Worm (Caenorhabditis elegans) whole organism, mixed stage, embryonic: ENCODE results near the gene dnj-25.
A peak's percentile ranks its signal among the peaks of the same experiment; 100 is the strongest.

Source experiments
- M03D4.4 ChIP-seq: sonication (generic microtip); optimal IDR thresholded peaks from 2 replicates; lab custom pipeline; 2017; ENCODE audit warnings: mild to moderate bottlenecking, missing genetic modification characterization, missing compliant biosample characterization
- bed-3 ChIP-seq: fragments of 200-800 bp; sonication (Bioruptor generic); optimal IDR thresholded peaks from 3 replicates; lab custom pipeline; 2018; ENCODE audit warnings: mild to moderate bottlenecking, missing genetic modification characterization, moderate library complexity, missing compliant biosample characterization
- blmp-1 ChIP-seq: fragments of 150-350 bp; optimal IDR thresholded peaks from 2 replicates; lab custom pipeline; 2014; ENCODE audit warnings: missing biosample characterization, missing genetic modification characterization
- ceh-39 ChIP-seq: fragments of 150-350 bp; optimal IDR thresholded peaks from 2 replicates; lab custom pipeline; 2014; ENCODE audit warnings: missing biosample characterization, missing genetic modification characterization
- ceh-43 ChIP-seq: fragments of 200-800 bp; sonication (Bioruptor generic); optimal IDR thresholded peaks from 2 replicates; lab custom pipeline; 2018; ENCODE audit warnings: mild to moderate bottlenecking, missing genetic modification characterization, moderate library complexity, missing compliant biosample characterization
- ceh-83 ChIP-seq: fragments of 200-800 bp; sonication (Bioruptor generic); optimal IDR thresholded peaks from 2 replicates; lab custom pipeline; 2018; ENCODE audit warnings: mild to moderate bottlenecking, missing genetic modification characterization, missing compliant biosample characterization
- ces-1 ChIP-seq: fragments of 150-350 bp; optimal IDR thresholded peaks from 2 replicates; lab custom pipeline; 2014; ENCODE audit warnings: missing biosample characterization, missing genetic modification reagents, missing genetic modification characterization
- cnd-1 ChIP-seq: fragments of 200-800 bp; sonication (Bioruptor generic); optimal IDR thresholded peaks from 2 replicates; lab custom pipeline; 2018; ENCODE audit warnings: mild to moderate bottlenecking, missing genetic modification characterization, missing compliant biosample characterization
- drap-1 ChIP-seq: fragments of 200-800 bp; sonication (Bioruptor generic); optimal IDR thresholded peaks from 3 replicates; lab custom pipeline; 2018; ENCODE audit warnings: mild to moderate bottlenecking, missing genetic modification characterization, missing compliant biosample characterization
- elt-1 ChIP-seq: sonication (generic microtip); optimal IDR thresholded peaks from 2 replicates; lab custom pipeline; 2017; ENCODE audit warnings: missing genetic modification characterization, mild to moderate bottlenecking, missing compliant biosample characterization, antibody characterized with exemption, moderate library complexity, borderline replicate concordance; ENCODE audit not compliant: insufficient read depth
- elt-3 ChIP-seq: fragments of 150-350 bp; optimal IDR thresholded peaks from 2 replicates; lab custom pipeline; 2014; ENCODE audit warnings: missing biosample characterization, missing genetic modification characterization
- flh-1 ChIP-seq: fragments of 200-800 bp; sonication (Bioruptor generic); optimal IDR thresholded peaks from 2 replicates; lab custom pipeline; 2018; ENCODE audit warnings: mild to moderate bottlenecking, missing genetic modification characterization, moderate library complexity, missing compliant biosample characterization
- ham-2 ChIP-seq: fragments of 200-800 bp; sonication (Bioruptor generic); optimal IDR thresholded peaks from 2 replicates; lab custom pipeline; 2018; ENCODE audit warnings: mild to moderate bottlenecking, missing genetic modification characterization, missing compliant biosample characterization
- hlh-1 ChIP-seq: fragments of 150-350 bp; optimal IDR thresholded peaks from 2 replicates; lab custom pipeline; 2014; ENCODE audit warnings: missing biosample characterization, missing genetic modification reagents, missing genetic modification characterization
- lin-13 ChIP-seq: fragments of 150-350 bp; optimal IDR thresholded peaks from 2 replicates; lab custom pipeline; 2014; ENCODE audit warnings: missing biosample characterization, missing genetic modification characterization
- lin-32 ChIP-seq: fragments of 200-800 bp; sonication (Bioruptor generic); optimal IDR thresholded peaks from 2 replicates; lab custom pipeline; 2018; ENCODE audit warnings: mild to moderate bottlenecking, missing genetic modification characterization, missing compliant biosample characterization
- lsy-2 ChIP-seq: fragments of 150-350 bp; optimal IDR thresholded peaks from 2 replicates; lab custom pipeline; 2014; ENCODE audit warnings: missing biosample characterization, missing genetic modification characterization
- mab-5 ChIP-seq: fragments of 150-350 bp; optimal IDR thresholded peaks from 2 replicates; lab custom pipeline; 2014; ENCODE audit warnings: missing biosample characterization, missing genetic modification characterization
- mep-1 ChIP-seq: fragments of 150-350 bp; optimal IDR thresholded peaks from 2 replicates; lab custom pipeline; 2017; ENCODE audit warnings: missing biosample characterization, missing genetic modification reagents, missing genetic modification characterization, inconsistent platforms
- mls-2 ChIP-seq: sonication (generic microtip); optimal IDR thresholded peaks from 2 replicates; lab custom pipeline; 2016; ENCODE audit warnings: mild to moderate bottlenecking, missing genetic modification characterization, moderate library complexity, missing compliant biosample characterization
- nhr-12 ChIP-seq: fragments of 150-350 bp; optimal IDR thresholded peaks from 2 replicates; lab custom pipeline; 2014; ENCODE audit warnings: missing biosample characterization, missing genetic modification characterization
- nhr-2 ChIP-seq: fragments of 150-350 bp; optimal IDR thresholded peaks from 2 replicates; lab custom pipeline; 2014; ENCODE audit warnings: missing biosample characterization, missing genetic modification characterization
- nhr-237 ChIP-seq: fragments of 150-350 bp; optimal IDR thresholded peaks from 2 replicates; lab custom pipeline; 2014; ENCODE audit warnings: missing biosample characterization, missing genetic modification characterization
- nhr-28 ChIP-seq: fragments of 150-350 bp; optimal IDR thresholded peaks from 2 replicates; lab custom pipeline; 2014; ENCODE audit warnings: missing biosample characterization, missing genetic modification characterization
- nhr-76 ChIP-seq: sonication (generic microtip); optimal IDR thresholded peaks from 2 replicates; lab custom pipeline; 2017; ENCODE audit warnings: missing biosample characterization, missing genetic modification characterization
- pha-4 ChIP-seq: fragments of 150-350 bp; optimal IDR thresholded peaks from 2 replicates; lab custom pipeline; 2018; ENCODE audit warnings: missing biosample characterization, missing genetic modification reagents, missing genetic modification characterization
- sem-2 ChIP-seq: fragments of 200-800 bp; sonication (Bioruptor generic); optimal IDR thresholded peaks from 2 replicates; lab custom pipeline; 2018; ENCODE audit warnings: mild to moderate bottlenecking, missing genetic modification characterization, missing compliant biosample characterization
- snpc-4 ChIP-seq: fragments of 150-350 bp; optimal IDR thresholded peaks from 2 replicates; lab custom pipeline; 2014; ENCODE audit warnings: missing biosample characterization, missing genetic modification characterization
- sptf-1 ChIP-seq: sonication (generic microtip); optimal IDR thresholded peaks from 2 replicates; lab custom pipeline; 2017; ENCODE audit warnings: mild to moderate bottlenecking, missing genetic modification characterization, moderate library complexity, missing compliant biosample characterization
- tbx-8 ChIP-seq: fragments of 200-800 bp; sonication (Bioruptor generic); optimal IDR thresholded peaks from 2 replicates; lab custom pipeline; 2018; ENCODE audit warnings: mild to moderate bottlenecking, missing genetic modification characterization, moderate library complexity, missing compliant biosample characterization
- unc-120 ChIP-seq: sonication (generic microtip); optimal IDR thresholded peaks from 2 replicates; lab custom pipeline; 2017; ENCODE audit warnings: missing genetic modification characterization, missing compliant biosample characterization; ENCODE audit not compliant: poor library complexity, severe bottlenecking
- unc-39 ChIP-seq: fragments of 150-350 bp; optimal IDR thresholded peaks from 2 replicates; lab custom pipeline; 2014; ENCODE audit warnings: missing biosample characterization, missing genetic modification characterization
- unc-62 ChIP-seq: fragments of 150-350 bp; optimal IDR thresholded peaks from 2 replicates; lab custom pipeline; 2014; ENCODE audit warnings: missing biosample characterization, missing genetic modification reagents, missing genetic modification characterization
- zip-8 ChIP-seq: fragments of 150-350 bp; optimal IDR thresholded peaks from 2 replicates; lab custom pipeline; 2014; ENCODE audit warnings: missing biosample characterization, missing genetic modification characterization
- ztf-11 ChIP-seq: fragments of 150-350 bp; optimal IDR thresholded peaks from 2 replicates; lab custom pipeline; 2014; ENCODE audit warnings: missing biosample characterization, missing genetic modification characterization

Gene dnj-25

DNA sequence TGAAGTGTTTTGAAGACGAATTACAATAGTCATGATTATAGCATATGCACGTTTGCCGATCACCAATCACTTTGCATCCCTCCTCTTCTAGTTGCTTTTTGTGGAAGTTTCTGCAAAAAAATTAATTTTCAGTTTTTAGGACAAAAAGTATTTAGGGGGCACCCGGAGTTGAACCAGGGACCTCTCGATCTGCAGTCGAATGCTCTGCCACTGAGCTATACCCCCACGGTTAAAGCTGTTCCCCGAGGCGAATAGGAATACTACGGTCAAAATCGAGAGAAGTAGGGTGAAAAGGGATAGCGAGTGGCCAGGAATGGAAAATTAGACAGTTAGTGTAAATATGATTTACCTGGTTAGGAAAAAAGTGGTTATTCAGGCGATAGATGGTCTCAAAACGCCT lies 50.2 kb downstream of the dnj-25 start:
- peak; percentile 47 for TF ChIP-seq unc-120
- TF ChIP-seq cnd-1 = peak; percentile 79
- peak; percentile 65 for TF ChIP-seq ham-2 (GFP tag; lab: Kevin White, UChicago)
- no peak for TF ChIP-seq unc-39 (tag; lab: Kevin White, UChicago)
- TF ChIP-seq elt-1 = no peak
- no peak for TF ChIP-seq lsy-2
- no peak for TF ChIP-seq ztf-11
- peak; percentile 71 for TF ChIP-seq M03D4.4 (tag; lab: Kevin White, UChicago)
- TF ChIP-seq snpc-4 (tag; lab: Kevin White, UChicago) = no peak
- no peak for TF ChIP-seq unc-62 (GFP tag; lab: Kevin White, UChicago)
- TF ChIP-seq elt-3 (tag; lab: Kevin White, UChicago) = no peak
- TF ChIP-seq pha-4 = no peak
- TF ChIP-seq blmp-1 (tag; lab: Kevin White, UChicago) = no peak
- peak; percentile 45 for TF ChIP-seq sem-2 (GFP tag; lab: Kevin White, UChicago)
- peak; percentile 48 for TF ChIP-seq lin-32 (GFP tag; lab: Kevin White, UChicago)
- TF ChIP-seq nhr-237 (tag; lab: Kevin White, UChicago) = no peak
- no peak for TF ChIP-seq zip-8 (tag; lab: Kevin White, UChicago)
- TF ChIP-seq nhr-12 (tag; lab: Kevin White, UChicago) = no peak
- peak; percentile 49 for TF ChIP-seq ceh-43 (GFP tag; lab: Kevin White, UChicago)
- TF ChIP-seq ceh-39 (tag; lab: Kevin White, UChicago) = no peak
- TF ChIP-seq mep-1 (tag; lab: Kevin White, UChicago) = peak; percentile 45
- TF ChIP-seq mls-2 (tag; lab: Kevin White, UChicago) = peak; percentile 57
- peak; percentile 49 for TF ChIP-seq tbx-8
- TF ChIP-seq lin-13 = no peak
- TF ChIP-seq mab-5 (tag; lab: Kevin White, UChicago) = no peak
- no peak for TF ChIP-seq nhr-76 (tag; lab: Kevin White, UChicago)
- TF ChIP-seq drap-1 = peak; percentile 94
- TF ChIP-seq flh-1 (GFP tag; lab: Kevin White, UChicago) = peak; percentile 18
- peak; percentile 53 for TF ChIP-seq bed-3 (GFP tag; lab: Kevin White, UChicago)
- TF ChIP-seq sptf-1 (tag; lab: Kevin White, UChicago) = peak; percentile 87
- TF ChIP-seq ces-1 (GFP tag; lab: Kevin White, UChicago) = no peak
- peak; percentile 79 for TF ChIP-seq ceh-83 (GFP tag; lab: Kevin White, UChicago)
- TF ChIP-seq hlh-1 = no peak
- no peak for TF ChIP-seq nhr-2 (tag; lab: Kevin White, UChicago)
- no peak for TF ChIP-seq nhr-28 (tag; lab: Kevin White, UChicago)

ce11 chrV:20692903-20693302 lies 51.2 kb downstream of the dnj-25 start:
- TF ChIP-seq hlh-1 (no peak), flh-1 (GFP tag; lab: Kevin White, UChicago) (no peak), sem-2 (GFP tag; lab: Kevin White, UChicago) (no peak), lsy-2 (no peak), nhr-76 (tag; lab: Kevin White, UChicago) (no peak), ceh-43 (GFP tag; lab: Kevin White, UChicago) (no peak), ceh-39 (tag; lab: Kevin White, UChicago) (no peak), unc-39 (tag; lab: Kevin White, UChicago) (no peak), zip-8 (tag; lab: Kevin White, UChicago) (no peak), lin-13 (no peak), nhr-237 (tag; lab: Kevin White, UChicago) (no peak), snpc-4 (tag; lab: Kevin White, UChicago) (no peak), mab-5 (tag; lab: Kevin White, UChicago) (no peak), blmp-1 (tag; lab: Kevin White, UChicago) (no peak), mls-2 (tag; lab: Kevin White, UChicago) (no peak), mep-1 (tag; lab: Kevin White, UChicago) (no peak), M03D4.4 (tag; lab: Kevin White, UChicago) (no peak), ham-2 (GFP tag; lab: Kevin White, UChicago) (no peak), ces-1 (GFP tag; lab: Kevin White, UChicago) (no peak)

DNA sequence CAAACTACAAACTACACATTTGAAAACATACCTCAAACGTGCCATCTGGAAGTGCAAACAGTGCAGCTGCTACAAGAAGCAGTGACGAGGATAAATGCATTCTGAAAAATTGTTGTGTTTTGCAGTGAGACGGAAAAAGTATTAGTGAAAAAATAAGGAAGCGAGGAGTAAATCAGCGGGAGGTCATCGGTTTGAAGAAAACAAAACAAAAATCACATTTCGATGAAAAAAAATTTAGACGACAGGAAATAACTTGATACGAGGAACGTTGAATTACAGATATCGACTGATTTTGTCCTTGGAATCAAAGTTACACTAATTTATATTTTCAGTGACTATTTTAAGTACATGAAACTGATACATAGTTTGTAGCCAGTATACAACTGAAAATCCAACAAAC lies 52.6 kb downstream of the dnj-25 start, which contains the start of gene F53F8.4:
TSS of gene F53F8.4 (minus strand) at position 101 of the 400 bp plus-strand sequence.
- TF ChIP-seq drap-1 (no peak), tbx-8 (no peak), bed-3 (GFP tag; lab: Kevin White, UChicago) (no peak), flh-1 (GFP tag; lab: Kevin White, UChicago) (no peak), unc-62 (GFP tag; lab: Kevin White, UChicago) (no peak), nhr-12 (tag; lab: Kevin White, UChicago) (no peak), ztf-11 (no peak), zip-8 (tag; lab: Kevin White, UChicago) (no peak), unc-39 (tag; lab: Kevin White, UChicago) (no peak), lin-13 (no peak), nhr-28 (tag; lab: Kevin White, UChicago) (no peak), M03D4.4 (tag; lab: Kevin White, UChicago) (no peak), sptf-1 (tag; lab: Kevin White, UChicago) (no peak), snpc-4 (tag; lab: Kevin White, UChicago) (no peak), nhr-2 (tag; lab: Kevin White, UChicago) (no peak), pha-4 (no peak), elt-1 (no peak), lsy-2 (no peak), nhr-237 (tag; lab: Kevin White, UChicago) (no peak), ceh-39 (tag; lab: Kevin White, UChicago) (no peak)
